Fruit fly (Drosophila melanogaster): ENCODE results near the gene Lip4.

Gene Lip4

DNA sequence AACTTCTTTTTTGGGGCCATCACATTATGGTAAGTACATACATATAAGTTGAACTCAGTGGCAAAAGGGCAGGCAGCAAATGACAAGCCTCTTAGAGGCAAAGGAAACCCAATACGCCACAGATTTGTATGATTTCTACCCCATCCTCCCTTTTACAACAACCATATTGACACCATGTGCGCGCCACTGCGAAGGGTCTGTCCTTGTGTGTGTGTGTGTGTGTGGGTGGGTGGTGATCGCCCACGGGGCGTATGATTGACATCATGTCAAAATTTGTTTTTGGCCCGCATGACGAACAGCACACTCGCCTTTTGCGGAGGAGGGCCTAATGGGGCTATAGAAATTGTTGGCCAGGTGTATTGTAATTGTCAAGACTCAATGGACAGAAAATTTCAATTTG is 27.8 kb upstream of the Lip4 start (continued):
- no peak for TF ChIP-seq gcm2 (GFP tag; optimal IDR thresholded peaks at IDR 0.05)
- peak; percentile 2 for TF ChIP-seq CG6813 (GFP tag; optimal IDR thresholded peaks at IDR 0.05)
- peak; percentile 8; the same call in 1 of the 3 replicates for TF ChIP-seq zfh1 (GFP tag; IDR thresholded peaks at IDR 0.05)
- TF ChIP-seq kni (GFP tag; optimal IDR thresholded peaks at IDR 0.05): no peak
- TF ChIP-seq nmo (GFP tag; optimal IDR thresholded peaks at IDR 0.05): no peak
- TF ChIP-seq CG6765 (GFP tag; optimal IDR thresholded peaks at IDR 0.05): no peak
- TF ChIP-seq pb (GFP tag; optimal IDR thresholded peaks at IDR 0.05): no peak
- 0 out of 3 replicates have a peak, but pooled peaks have one; percentile 26 for TF ChIP-seq CG11695 (GFP tag; IDR thresholded peaks at IDR 0.05)
- no peak for TF ChIP-seq CG11398 (GFP tag; optimal IDR thresholded peaks at IDR 0.05)
- TF ChIP-seq mirr (GFP tag; optimal IDR thresholded peaks at IDR 0.05): peak; percentile 58
- TF ChIP-seq nerfin-1 (tag; optimal IDR thresholded peaks at IDR 0.05): no peak
- peak; percentile 17 for TF ChIP-seq E2f2 (GFP tag; IDR thresholded peaks at IDR 0.05)
- TF ChIP-seq lab (GFP tag; optimal IDR thresholded peaks at IDR 0.05): peak; percentile 48
- TF ChIP-seq Awh (GFP tag; IDR thresholded peaks at IDR 0.05): peak; percentile 30; the same call in 1 of the 2 replicates
- TF ChIP-seq otp (GFP tag; IDR thresholded peaks at IDR 0.05): 0 out of 3 replicates have a peak, but pooled peaks have one; percentile 6
- TF ChIP-seq knrl (GFP tag; IDR thresholded peaks at IDR 0.05; ENCODE audit: partially characterized antibody): no peak
- peak; percentile 38 for TF ChIP-seq Med (GFP tag)
- 0 out of 2 replicates have a peak, but pooled peaks have one; percentile 17 for TF ChIP-seq CG14014 (GFP tag; IDR thresholded peaks at IDR 0.05)
- TF ChIP-seq usp (GFP tag; optimal IDR thresholded peaks at IDR 0.05): no peak
- peak; percentile 33; the same call in 1 of the 2 replicates for TF ChIP-seq CG7372 (GFP tag; IDR thresholded peaks at IDR 0.05)
- no peak for TF ChIP-seq phol (tag; optimal IDR thresholded peaks at IDR 0.05)
- no peak for TF ChIP-seq Taf1 (GFP tag; IDR thresholded peaks at IDR 0.05)
- 0 out of 2 replicates have a peak, but pooled peaks have one; percentile 12 for TF ChIP-seq Rfx (GFP tag; IDR thresholded peaks at IDR 0.05)
- TF ChIP-seq so (GFP tag; IDR thresholded peaks at IDR 0.05): peak; percentile 67; the same call in 1 of the 3 replicates
- TF ChIP-seq B-H1 (GFP tag; IDR thresholded peaks at IDR 0.05): no peak
- no peak for TF ChIP-seq CG14710 (tag; optimal IDR thresholded peaks at IDR 0.05)
- TF ChIP-seq twi (tag; optimal IDR thresholded peaks at IDR 0.05): peak; percentile 87
- TF ChIP-seq CG11560 (tag; IDR thresholded peaks at IDR 0.05): no peak
- TF ChIP-seq zf30C (GFP tag; optimal IDR thresholded peaks at IDR 0.05): no peak
- peak; percentile 6 for TF ChIP-seq CG18599 (GFP tag; optimal IDR thresholded peaks at IDR 0.05)
- TF ChIP-seq HLH54F (GFP tag; optimal IDR thresholded peaks at IDR 0.05): no peak
- TF ChIP-seq Pdp1 (GFP tag; optimal IDR thresholded peaks at IDR 0.05): no peak
- peak; percentile 15 for TF ChIP-seq CG12769 (tag; optimal IDR thresholded peaks at IDR 0.05)
- TF ChIP-seq chm (GFP tag; IDR thresholded peaks at IDR 0.05): 0 out of 2 replicates have a peak, but pooled peaks have one; percentile 27

DNA sequence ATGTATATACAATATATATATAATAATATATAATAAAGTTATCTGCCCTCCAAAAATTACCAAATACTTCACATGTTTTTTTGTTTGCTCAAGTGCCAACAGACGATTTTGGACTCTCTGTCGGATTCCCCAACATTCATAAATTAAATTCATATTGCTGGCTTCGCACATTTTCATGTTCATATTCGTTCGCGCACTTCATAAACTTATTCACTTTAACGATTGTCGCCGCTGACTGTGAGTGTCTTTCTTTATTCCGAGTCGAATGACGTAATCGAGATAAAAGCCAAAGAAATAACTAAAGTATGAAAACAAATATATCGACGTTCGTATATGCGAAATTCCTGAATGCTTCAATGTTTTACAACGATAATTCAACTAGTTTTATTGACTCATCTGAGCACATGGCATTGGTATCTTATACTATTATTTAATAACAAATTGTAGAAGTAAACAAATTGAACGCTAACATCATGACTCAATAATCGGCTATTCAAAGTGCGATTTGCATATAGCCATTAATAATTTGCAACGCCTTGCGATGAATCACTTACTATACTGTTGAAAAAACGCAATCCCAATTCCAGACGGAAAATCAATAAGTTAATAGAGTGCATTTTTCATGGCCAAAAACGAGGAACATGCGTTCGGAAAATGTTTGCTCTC is 26.9 kb upstream of the Lip4 start:
- no peak for TF ChIP-seq CG10431 (GFP tag; optimal IDR thresholded peaks at IDR 0.05)
- TF ChIP-seq usp (GFP tag; optimal IDR thresholded peaks at IDR 0.05): no peak
- TF ChIP-seq BtbVII (GFP tag; optimal IDR thresholded peaks at IDR 0.05): peak; percentile 7
- peak; percentile 54 for TF ChIP-seq sd (tag; optimal IDR thresholded peaks at IDR 0.05)
- no peak for TF ChIP-seq CG34224 (GFP tag; IDR thresholded peaks at IDR 0.05; ENCODE audit: partially characterized antibody)
- TF ChIP-seq Pdp1 (GFP tag; optimal IDR thresholded peaks at IDR 0.05): peak in 1 of 2 experiments; percentile 23
- TF ChIP-seq CG30020 (tag; optimal IDR thresholded peaks at IDR 0.05): no peak
- peak in 1 of 2 experiments; percentile 33 for TF ChIP-seq eve (GFP tag; optimal IDR thresholded peaks at IDR 0.05)
- TF ChIP-seq gsb (GFP tag; IDR thresholded peaks at IDR 0.05): no peak
- TF ChIP-seq onecut (GFP tag; IDR thresholded peaks at IDR 0.05): peak; percentile 40; the same call in 1 of the 2 replicates
- TF ChIP-seq CG7839 (tag; optimal IDR thresholded peaks at IDR 0.05): no peak
- TF ChIP-seq CG12071 (GFP tag; optimal IDR thresholded peaks at IDR 0.05): no peak
- no peak for TF ChIP-seq HmgD (GFP tag; optimal IDR thresholded peaks at IDR 0.05)
- no peak for TF ChIP-seq CG3838 (GFP tag; optimal IDR thresholded peaks at IDR 0.05)
- no peak for TF ChIP-seq CG12299 (tag; optimal IDR thresholded peaks at IDR 0.05)
